Worm (Caenorhabditis elegans) whole organism, early embryonic: Measurements from ENCODE around the gene mdt-29.

Experiments used
- B0310.2 ChIP-seq: sonication (generic microtip); optimal IDR thresholded peaks from 2 replicates; lab custom pipeline; 2016; ENCODE audit warnings: mild to moderate bottlenecking, missing genetic modification characterization, missing compliant biosample characterization
- F13C5.2 ChIP-seq: sonication (generic microtip); optimal IDR thresholded peaks from 2 replicates; lab custom pipeline; 2017; ENCODE audit warnings: mild to moderate bottlenecking, missing genetic modification characterization, inconsistent platforms, missing compliant biosample characterization
- aly-1 ChIP-seq: sonication (generic microtip); optimal IDR thresholded peaks from 2 replicates; lab custom pipeline; 2016; ENCODE audit warnings: missing genetic modification characterization, missing compliant biosample characterization
- ama-1 ChIP-seq: fragments of 150-350 bp; optimal IDR thresholded peaks from 2 replicates; lab custom pipeline; 2014
- flt-1 ChIP-seq: fragments of 200-800 bp; sonication (Bioruptor generic); IDR thresholded peaks from 2 replicates; pipeline ENCODE4 v1.3.6; 2022; ENCODE audit warnings: missing genetic modification characterization, missing compliant biosample characterization
- hmbx-1 ChIP-seq: sonication (generic microtip); optimal IDR thresholded peaks from 2 replicates; lab custom pipeline; 2016; ENCODE audit warnings: mild to moderate bottlenecking, missing genetic modification characterization, missing compliant biosample characterization
- hnd-1 ChIP-seq: sonication (generic microtip); optimal IDR thresholded peaks from 2 replicates; lab custom pipeline; 2016; ENCODE audit warnings: missing genetic modification characterization, missing compliant biosample characterization
- scrt-1 ChIP-seq: fragments of 200-800 bp; sonication (Bioruptor generic); IDR thresholded peaks from 2 replicates; pipeline ENCODE4 v1.3.6; 2022; ENCODE audit warnings: missing genetic modification characterization, missing compliant biosample characterization
- sea-1 ChIP-seq: fragments of 200-800 bp; sonication (Bioruptor generic); conservative IDR thresholded peaks from 2 replicates; pipeline ENCODE4 v1.3.6; 2022; ENCODE audit warnings: missing genetic modification characterization, missing compliant biosample characterization

ce11 chrIII:13779360-13780093 is 6.6 kb downstream of the mdt-29 start:
- TF ChIP-seq ama-1 (lab: Kevin White, UChicago) (no peak), sea-1 (GFP tag; lab: Robert Waterston, UW) (no peak), hmbx-1 (tag; lab: Kevin White, UChicago) (no peak), flt-1 (GFP tag; lab: Robert Waterston, UW) (no peak), hnd-1 (no peak), scrt-1 (GFP tag; lab: Robert Waterston, UW) (no peak), aly-1 (tag; lab: Kevin White, UChicago) (no peak), F13C5.2 (tag; lab: Kevin White, UChicago) (no peak), B0310.2 (no peak)
